Worm (Caenorhabditis elegans) whole organism, L3 larva: ENCODE measurements around the gene Y49F6C.6.

Experiments
- nhr-237 ChIP-seq: fragments of 150-350 bp; optimal IDR thresholded peaks from 2 replicates; lab custom pipeline; 2014; ENCODE audit warnings: missing biosample characterization, missing genetic modification characterization
- nhr-43 ChIP-seq: sonication (generic microtip); optimal IDR thresholded peaks from 2 replicates; lab custom pipeline; 2016; ENCODE audit warnings: mild to moderate bottlenecking, missing genetic modification characterization, missing compliant biosample characterization; ENCODE audit not compliant: poor library complexity, severe bottlenecking
- pha-4 ChIP-seq: fragments of 150-350 bp; optimal IDR thresholded peaks from 2 replicates; lab custom pipeline; 2014; ENCODE audit warnings: missing biosample characterization, missing genetic modification reagents, missing genetic modification characterization
- snpc-4 ChIP-seq: fragments of 150-350 bp; optimal IDR thresholded peaks from 2 replicates; lab custom pipeline; 2014; ENCODE audit warnings: missing biosample characterization, missing genetic modification characterization

DNA sequence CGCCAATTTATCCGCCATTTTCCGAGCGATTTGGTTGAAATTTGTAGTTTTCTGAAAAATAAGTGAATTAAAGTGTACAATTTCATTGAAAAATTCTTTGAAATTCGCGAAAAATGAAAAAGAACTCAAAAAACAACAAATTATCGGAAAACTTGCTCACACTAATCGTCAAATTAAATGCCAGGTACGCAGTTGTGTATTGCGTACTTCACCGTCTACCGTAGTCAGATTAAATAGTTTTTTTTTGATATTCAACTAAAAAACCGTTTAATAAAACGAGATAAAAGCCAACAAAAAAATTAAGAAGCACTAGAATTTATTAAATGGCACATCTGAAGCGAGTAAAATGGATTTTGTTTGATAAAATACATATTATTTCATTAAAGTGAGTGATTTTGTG lies 22.1 kb downstream of the Y49F6C.6 start, which contains the start of gene bath-28:
- no peak for TF ChIP-seq snpc-4 (tag; lab: Kevin White, UChicago)
- TF ChIP-seq nhr-237 (tag; lab: Kevin White, UChicago) = no peak
- no peak for TF ChIP-seq pha-4 (tag; lab: Kevin White, UChicago)
- no peak for TF ChIP-seq nhr-43 (tag; lab: Kevin White, UChicago)
